Worm (Caenorhabditis elegans): ENCODE data around the gene nhr-154.

nhr-154 gene

DNA sequence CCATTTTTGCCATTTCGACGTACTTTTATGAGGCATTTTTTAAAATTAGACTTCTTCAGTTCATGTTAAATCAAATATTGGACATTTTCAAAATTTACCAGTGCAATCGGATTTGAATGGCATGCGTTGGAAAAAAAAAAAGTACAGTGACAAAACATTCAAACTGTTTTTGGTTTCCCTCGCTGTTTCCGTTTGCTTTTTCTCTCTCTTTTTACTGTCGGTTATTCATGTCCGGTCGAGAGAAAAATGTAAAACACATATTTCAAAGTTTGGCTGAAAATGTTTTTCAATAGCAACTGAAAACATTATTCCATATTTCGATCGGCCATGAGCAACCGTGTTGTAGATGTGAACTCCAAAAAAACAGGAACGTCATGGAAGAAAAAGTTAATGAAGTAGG, 39.5 kb downstream of the nhr-154 start, which contains the start of gene C27A7.3:
C27A7.3 (plus strand) TSS at position 301 of the 400 bp plus-strand sequence.
- TF ChIP-seq ztf-11 (tag; optimal IDR thresholded peaks at IDR 0.05) (no peak), sem-4 (tag; optimal IDR thresholded peaks at IDR 0.05) (no peak), sma-9 (GFP tag; optimal IDR thresholded peaks at IDR 0.05) (no peak), sma-9 (tag; optimal IDR thresholded peaks at IDR 0.05) (no peak), F13H6.1 (tag; optimal IDR thresholded peaks at IDR 0.05) (no peak)

DNA sequence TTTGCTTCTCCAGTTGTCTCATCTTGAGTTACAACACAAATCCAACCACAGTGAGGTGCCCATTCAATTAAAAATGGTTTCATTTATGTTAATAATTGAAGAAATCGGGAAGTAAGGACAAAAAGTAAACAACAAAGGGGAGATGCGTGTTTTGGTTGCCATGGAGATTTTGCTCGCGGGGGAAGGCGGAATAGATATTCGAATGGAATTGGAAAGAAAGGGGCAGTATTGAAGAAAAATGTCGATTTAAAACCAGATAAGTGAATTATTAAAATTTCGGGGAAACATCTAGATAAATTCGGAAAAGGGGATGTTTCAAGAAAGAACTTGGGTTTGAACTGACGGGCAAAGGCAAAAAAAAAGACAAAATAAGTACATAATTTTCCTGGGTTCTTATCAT, 49.5 kb downstream of the nhr-154 start, which contains the start of gene che-11:
che-11 (minus strand) TSS at position 101 of the 400 bp plus-strand sequence.
- no peak for TF ChIP-seq nhr-6 (tag; optimal IDR thresholded peaks at IDR 0.05)

DNA sequence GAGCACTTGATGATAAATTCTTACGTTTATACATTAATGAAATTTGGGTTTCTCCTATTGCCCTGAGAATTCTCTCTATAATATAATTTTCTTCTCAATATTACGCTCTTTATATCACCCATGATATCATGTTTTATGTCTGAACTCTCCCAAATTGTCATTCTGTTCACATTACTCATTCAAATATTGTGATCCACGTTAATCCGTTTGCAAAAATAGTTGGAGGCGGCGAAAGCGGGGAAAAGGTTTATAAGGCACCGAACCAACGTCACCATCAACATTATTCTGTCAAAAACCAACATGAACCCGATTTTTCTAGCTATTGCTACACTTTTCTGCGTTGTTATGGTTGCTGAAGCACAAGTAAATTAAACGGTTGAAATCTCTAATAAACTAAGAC, 51.8 kb downstream of the nhr-154 start, which contains the start of gene C27A7.8:
C27A7.8 (plus strand) TSS at position 301 of the 400 bp plus-strand sequence.
- TF ChIP-seq nhr-21 (tag; optimal IDR thresholded peaks at IDR 0.05) (no peak), lin-13 (GFP tag; optimal IDR thresholded peaks at IDR 0.05) (no peak), elt-1 (tag; optimal IDR thresholded peaks at IDR 0.05) (no peak), sma-9 (GFP tag; optimal IDR thresholded peaks at IDR 0.05) (no peak), sma-9 (tag; optimal IDR thresholded peaks at IDR 0.05) (no peak), ceh-82 (tag; optimal IDR thresholded peaks at IDR 0.05) (no peak), nhr-10 (tag; optimal IDR thresholded peaks at IDR 0.05) (no peak), nhr-6 (tag; optimal IDR thresholded peaks at IDR 0.05) (no peak), ztf-4 (tag; optimal IDR thresholded peaks at IDR 0.05) (no peak), unc-55 (GFP tag; optimal IDR thresholded peaks at IDR 0.05) (no peak), peb-1 (tag; optimal IDR thresholded peaks at IDR 0.05) (no peak), alr-1 (tag; optimal IDR thresholded peaks at IDR 0.05) (no peak), ama-1 (optimal IDR thresholded peaks at IDR 0.05) (no peak), unc-39 (tag; optimal IDR thresholded peaks at IDR 0.05) (no peak), lin-11 (tag; optimal IDR thresholded peaks at IDR 0.05) (no peak), crh-2 (tag; optimal IDR thresholded peaks at IDR 0.05) (no peak), sma-3 (GFP tag; optimal IDR thresholded peaks at IDR 0.05) (no peak)

All from whole organism, L2 larva.